Fruit fly (Drosophila melanogaster) whole organism, embryonic: ENCODE results near the gene plum.

ENCODE experiments used
- Abd-B ChIP-seq: fragments of 200-800 bp; sonication (Bioruptor generic); optimal IDR thresholded peaks from 2 replicates; lab custom pipeline; 2018; ENCODE audit warnings: missing biosample characterization, mild to moderate bottlenecking, missing genetic modification characterization, moderate library complexity
- Ada2b ChIP-seq: fragments of 200-800 bp; sonication (Bioruptor generic); IDR thresholded peaks from 2 replicates; pipeline ENCODE4 v1.3.6; 2022; ENCODE audit warnings: missing biosample characterization, missing genetic modification characterization
- Bdp1 ChIP-seq: fragments of 200-800 bp; sonication (Bioruptor generic); optimal IDR thresholded peaks from 3 replicates; lab custom pipeline; 2016; ENCODE audit warnings: missing biosample characterization, missing genetic modification characterization
- CG1024 ChIP-seq: fragments of 200-800 bp; sonication (Bioruptor generic); IDR thresholded peaks from 2 replicates; pipeline ENCODE4 v1.3.6; 2022; ENCODE audit warnings: missing biosample characterization, missing genetic modification characterization
- CG11504 ChIP-seq: fragments of 200-800 bp; sonication (Bioruptor generic); optimal IDR thresholded peaks from 3 replicates; lab custom pipeline; 2019; ENCODE audit warnings: missing biosample characterization, mild to moderate bottlenecking, missing genetic modification characterization, moderate library complexity
- CG13123 ChIP-seq: fragments of 200-800 bp; sonication (Bioruptor generic); optimal IDR thresholded peaks from 2 replicates; lab custom pipeline; 2016; ENCODE audit warnings: missing biosample characterization, missing genetic modification characterization
- CG14014 ChIP-seq: fragments of 200-800 bp; sonication (Bioruptor generic); IDR thresholded peaks from 2 replicates; pipeline ENCODE4 v1.3.6; 2022; ENCODE audit warnings: missing biosample characterization, missing genetic modification characterization
- CG15479 ChIP-seq: fragments of 200-800 bp; sonication (Bioruptor generic); optimal IDR thresholded peaks from 3 replicates; lab custom pipeline; 2019; ENCODE audit warnings: missing biosample characterization, mild to moderate bottlenecking, missing genetic modification characterization, moderate library complexity
- CG1603 ChIP-seq: fragments of 200-800 bp; sonication (Bioruptor generic); optimal IDR thresholded peaks from 2 replicates; lab custom pipeline; 2019; ENCODE audit warnings: missing biosample characterization, mild to moderate bottlenecking, missing genetic modification characterization, moderate library complexity
- CG17829 ChIP-seq: fragments of 200-800 bp; optimal IDR thresholded peaks from 2 replicates; lab custom pipeline; 2019; ENCODE audit warnings: missing biosample characterization, mild to moderate bottlenecking, missing genetic modification characterization, moderate library complexity
- CG2678 ChIP-seq: fragments of 200-800 bp; sonication (Bioruptor generic); optimal IDR thresholded peaks from 3 replicates; lab custom pipeline; 2019; ENCODE audit warnings: missing biosample characterization, mild to moderate bottlenecking, missing genetic modification characterization, moderate library complexity
- CG2712 ChIP-seq: fragments of 200-800 bp; optimal IDR thresholded peaks from 3 replicates; lab custom pipeline; 2019; ENCODE audit warnings: missing biosample characterization, mild to moderate bottlenecking, missing genetic modification characterization, moderate library complexity
- CG31441 ChIP-seq: fragments of 200-800 bp; sonication (Bioruptor generic); IDR thresholded peaks from 2 replicates; pipeline ENCODE4 v1.3.6; 2022; ENCODE audit warnings: missing biosample characterization, missing genetic modification characterization
- CG32532 ChIP-seq: fragments of 200-800 bp; sonication (Bioruptor generic); IDR thresholded peaks from 2 replicates; pipeline ENCODE4 v1.3.6; 2022; ENCODE audit warnings: missing biosample characterization, missing genetic modification characterization
- CG3281 ChIP-seq: fragments of 200-800 bp; sonication (Bioruptor generic); optimal IDR thresholded peaks from 3 replicates; lab custom pipeline; 2017; ENCODE audit warnings: missing biosample characterization, mild to moderate bottlenecking, missing genetic modification characterization
- CG3726 ChIP-seq: fragments of 200-800 bp; sonication (Bioruptor generic); IDR thresholded peaks from 3 replicates; pipeline ENCODE4, ENCODE4 v1.3.6; 2022; ENCODE audit warnings: missing biosample characterization, missing genetic modification characterization
- CG4282 ChIP-seq: fragments of 200-800 bp; sonication (Bioruptor generic); optimal IDR thresholded peaks from 2 replicates; lab custom pipeline; 2016; ENCODE audit warnings: missing biosample characterization, missing genetic modification characterization
- CG4820 ChIP-seq: fragments of 200-800 bp; sonication (Bioruptor generic); optimal IDR thresholded peaks from 3 replicates; lab custom pipeline; 2016; ENCODE audit warnings: missing biosample characterization, missing genetic modification characterization
- CG6175 ChIP-seq: fragments of 200-800 bp; sonication (Bioruptor generic); IDR thresholded peaks from 3 replicates; pipeline ENCODE4 v1.3.6; 2022; ENCODE audit warnings: missing biosample characterization, missing genetic modification characterization
- CG6813 ChIP-seq: fragments of 200-800 bp; sonication (Bioruptor generic); optimal IDR thresholded peaks from 2 replicates; lab custom pipeline; 2017; ENCODE audit warnings: missing biosample characterization, missing genetic modification characterization, mild to moderate bottlenecking, moderate library complexity, missing genetic modification reagents
- CG7372 ChIP-seq: fragments of 200-800 bp; sonication (Bioruptor generic); IDR thresholded peaks from 2 replicates; pipeline ENCODE4 v1.3.6; 2022; ENCODE audit warnings: missing biosample characterization, missing genetic modification characterization
- CG7556 ChIP-seq: fragments of 200-800 bp; sonication (Bioruptor generic); optimal IDR thresholded peaks from 2 replicates; lab custom pipeline; 2017; ENCODE audit warnings: missing biosample characterization, mild to moderate bottlenecking, missing genetic modification characterization
- CG7987 ChIP-seq: fragments of 200-800 bp; sonication (Bioruptor generic); optimal IDR thresholded peaks from 2 replicates; lab custom pipeline; 2018; ENCODE audit warnings: missing biosample characterization, mild to moderate bottlenecking, missing genetic modification characterization, moderate library complexity
- CG8290 ChIP-seq, 3 experiments: fragments of 200-800 bp; sonication (Bioruptor generic); optimal IDR thresholded peaks; 2 replicates each; lab custom pipeline; 2016 to 2019; ENCODE audit warnings: missing biosample characterization in 3 of 3, missing genetic modification characterization in 3 of 3, mild to moderate bottlenecking in 2 of 3, moderate library complexity in 1 of 3
- CG9727 ChIP-seq: fragments of 200-800 bp; sonication (Bioruptor generic); optimal IDR thresholded peaks from 3 replicates; lab custom pipeline; 2017; ENCODE audit warnings: missing biosample characterization, mild to moderate bottlenecking, missing genetic modification characterization
- Deaf1 ChIP-seq: fragments of 200-800 bp; optimal IDR thresholded peaks from 3 replicates; lab custom pipeline; 2019; ENCODE audit warnings: missing biosample characterization, mild to moderate bottlenecking, missing genetic modification characterization, moderate library complexity
- ERR ChIP-seq: fragments of 200-800 bp; sonication (Bioruptor generic); optimal IDR thresholded peaks from 2 replicates; lab custom pipeline; 2016; ENCODE audit warnings: missing biosample characterization, missing genetic modification characterization
- Hmx ChIP-seq: fragments of 200-800 bp; sonication (Bioruptor generic); optimal IDR thresholded peaks from 2 replicates; lab custom pipeline; 2016; ENCODE audit warnings: missing biosample characterization, missing genetic modification characterization
- Meics ChIP-seq: fragments of 200-800 bp; sonication (Bioruptor generic); optimal IDR thresholded peaks from 2 replicates; lab custom pipeline; 2017; ENCODE audit warnings: missing biosample characterization, mild to moderate bottlenecking, missing genetic modification characterization
- Nf-YC ChIP-seq: fragments of 200-800 bp; optimal IDR thresholded peaks from 3 replicates; lab custom pipeline; 2019; ENCODE audit warnings: missing biosample characterization, mild to moderate bottlenecking, missing genetic modification characterization, moderate library complexity
- Pdp1 ChIP-seq, 2 experiments: fragments of 200-800 bp; sonication (Bioruptor generic); optimal IDR thresholded peaks; 3 replicates each; lab custom pipeline; 2016; ENCODE audit warnings: missing biosample characterization in 2 of 2, missing genetic modification characterization in 2 of 2, mild to moderate bottlenecking in 1 of 2, moderate library complexity in 1 of 2
- Vsx1 ChIP-seq: fragments of 200-800 bp; sonication (Bioruptor generic); optimal IDR thresholded peaks from 2 replicates; lab custom pipeline; 2017; ENCODE audit warnings: missing biosample characterization, mild to moderate bottlenecking, missing genetic modification characterization, missing genetic modification reagents
- Xbp1 ChIP-seq: fragments of 200-800 bp; sonication (Bioruptor generic); optimal IDR thresholded peaks from 3 replicates; lab custom pipeline; 2016; ENCODE audit warnings: missing biosample characterization, mild to moderate bottlenecking, missing genetic modification characterization
- bsh ChIP-seq, 2 experiments: fragments of 200-800 bp; sonication (Bioruptor generic); optimal IDR thresholded peaks; 2 replicates each; lab custom pipeline; 2017 to 2018; ENCODE audit warnings: mild to moderate bottlenecking in 2 of 2, missing biosample characterization in 2 of 2, missing genetic modification characterization in 2 of 2, moderate library complexity in 1 of 2
- btn ChIP-seq: fragments of 200-800 bp; sonication (Bioruptor generic); optimal IDR thresholded peaks from 2 replicates; lab custom pipeline; 2016; ENCODE audit warnings: missing biosample characterization, missing genetic modification characterization
- dmrt99B ChIP-seq: fragments of 200-800 bp; sonication (Bioruptor generic); optimal IDR thresholded peaks from 2 replicates; lab custom pipeline; 2018; ENCODE audit warnings: missing biosample characterization, mild to moderate bottlenecking, missing genetic modification characterization, moderate library complexity
- en ChIP-seq: fragments of 200-800 bp; sonication (Bioruptor generic); optimal IDR thresholded peaks from 2 replicates; lab custom pipeline; 2016; ENCODE audit warnings: missing biosample characterization, missing genetic modification characterization
- knrl ChIP-seq: fragments of 200-800 bp; sonication (Bioruptor generic); IDR thresholded peaks from 3 replicates; pipeline ENCODE4 v1.3.6; 2022; ENCODE audit warnings: missing biosample characterization, missing genetic modification characterization; ENCODE audit not compliant: partially characterized antibody
- lilli ChIP-seq: fragments of 200-800 bp; sonication (Bioruptor generic); optimal IDR thresholded peaks from 3 replicates; lab custom pipeline; 2016; ENCODE audit warnings: missing biosample characterization, missing genetic modification characterization
- onecut ChIP-seq: fragments of 200-800 bp; sonication (Bioruptor generic); IDR thresholded peaks from 2 replicates; pipeline ENCODE4 v1.3.6; 2022; ENCODE audit warnings: missing biosample characterization, missing genetic modification characterization
- peb ChIP-seq: fragments of 200-800 bp; sonication (Bioruptor generic); IDR thresholded peaks from 2 replicates; pipeline ENCODE4 v1.3.6; 2022; ENCODE audit warnings: missing biosample characterization, missing genetic modification characterization
- phol ChIP-seq: fragments of 200-800 bp; sonication (Bioruptor generic); optimal IDR thresholded peaks from 3 replicates; lab custom pipeline; 2018; ENCODE audit warnings: missing biosample characterization, mild to moderate bottlenecking, missing genetic modification characterization, moderate library complexity
- prd ChIP-seq, 3 experiments: fragments of >200 bp in 2 of 3; fragments of 200-800 bp in 1 of 3; sonication (Bioruptor generic) in 1 of 3; optimal IDR thresholded peaks in 2 of 3; IDR thresholded peaks in 1 of 3; 2 replicates in 2 of 3; 3 replicates in 1 of 3; pipeline versions ENCODE4 v1.3.6 to Lab custom; 2017 to 2022; ENCODE audit warnings: missing biosample characterization in 1 of 3, missing genetic modification characterization in 1 of 3
- pzg ChIP-seq: fragments of 200-800 bp; sonication (Bioruptor generic); optimal IDR thresholded peaks from 3 replicates; lab custom pipeline; 2018; ENCODE audit warnings: missing biosample characterization, mild to moderate bottlenecking, missing genetic modification characterization, moderate library complexity
- repo ChIP-seq: fragments of 200-800 bp; sonication (Bioruptor generic); optimal IDR thresholded peaks from 2 replicates; lab custom pipeline; 2016; ENCODE audit warnings: missing biosample characterization, missing genetic modification characterization
- sd ChIP-seq: fragments of 200-800 bp; sonication (Bioruptor generic); optimal IDR thresholded peaks from 3 replicates; lab custom pipeline; 2018; ENCODE audit warnings: missing biosample characterization, mild to moderate bottlenecking, missing genetic modification characterization, moderate library complexity
- sim ChIP-seq: fragments of 200-800 bp; sonication (Bioruptor generic); IDR thresholded peaks from 2 replicates; pipeline ENCODE4 v1.3.6; 2022; ENCODE audit warnings: missing biosample characterization, missing genetic modification characterization
- tio ChIP-seq: fragments of 200-800 bp; sonication (Bioruptor generic); optimal IDR thresholded peaks from 2 replicates; lab custom pipeline; 2017; ENCODE audit warnings: missing biosample characterization, missing genetic modification characterization, inconsistent platforms
- tup ChIP-seq: fragments of 200-800 bp; sonication (Bioruptor generic); optimal IDR thresholded peaks from 2 replicates; lab custom pipeline; 2016; ENCODE audit warnings: missing biosample characterization, mild to moderate bottlenecking, missing genetic modification characterization, moderate library complexity
- z ChIP-seq: fragments of 200-800 bp; sonication (Bioruptor generic); IDR thresholded peaks from 3 replicates; pipeline ENCODE4 v1.3.6; 2022; ENCODE audit warnings: missing biosample characterization, missing genetic modification characterization

plum gene

dm6 chr3R:26499136-26499535 lies 35.9 kb downstream of the plum start (continued):
- TF ChIP-seq CG8290 (GFP tag; optimal IDR thresholded peaks at IDR 0.05; lab: Kevin White, UChicago) (no peak), CG8290 (tag; optimal IDR thresholded peaks at IDR 0.05; lab: Kevin White, UChicago) (peak in 1 of 2 experiments; percentile 13), en (GFP tag; lab: Kevin White, UChicago) (no peak), onecut (GFP tag; lab: Robert Waterston, UW) (0 out of 2 replicates have a peak, but pooled peaks have one; percentile 21), Vsx1 (GFP tag; lab: Kevin White, UChicago) (no peak), CG3281 (GFP tag; lab: Kevin White, UChicago) (no peak), Nf-YC (tag; lab: Kevin White, UChicago) (no peak), Ada2b (GFP tag; lab: Robert Waterston, UW) (peak; percentile 25; the same call in 1 of the 2 replicates), btn (no peak), CG11504 (peak; percentile 62), bsh (GFP tag; optimal IDR thresholded peaks at IDR 0.05; lab: Kevin White, UChicago) (no peak), CG7556 (GFP tag; lab: Kevin White, UChicago) (peak; percentile 21), CG2678 (tag; lab: Kevin White, UChicago) (peak; percentile 46), CG4282 (no peak), tup (GFP tag; lab: Kevin White, UChicago) (no peak), Abd-B (GFP tag; lab: Kevin White, UChicago) (no peak), CG1024 (GFP tag; lab: Robert Waterston, UW) (no peak), Pdp1 (GFP tag; optimal IDR thresholded peaks at IDR 0.05; lab: Kevin White, UChicago) (peak in 1 of 2 experiments; percentile 88), knrl (GFP tag; lab: Robert Waterston, UW) (no peak), CG4820 (GFP tag; lab: Kevin White, UChicago) (peak; percentile 13), CG2712 (peak; percentile 48), CG6175 (GFP tag; lab: Robert Waterston, UW) (no peak), lilli (GFP tag; lab: Kevin White, UChicago) (no peak), dmrt99B (tag; lab: Kevin White, UChicago) (peak; percentile 18), Hmx (GFP tag; lab: Kevin White, UChicago) (no peak), tio (no peak), CG1603 (tag; lab: Kevin White, UChicago) (peak; percentile 23), repo (GFP tag; lab: Kevin White, UChicago) (no peak), pzg (GFP tag; lab: Kevin White, UChicago) (no peak), Meics (GFP tag; lab: Kevin White, UChicago) (peak; percentile 4), CG7987 (GFP tag; lab: Kevin White, UChicago) (no peak), CG6813 (GFP tag; lab: Kevin White, UChicago) (peak; percentile 16), prd (optimal IDR thresholded peaks at IDR 0.05; lab: Kevin White, UChicago) (no peak), prd (GFP tag; IDR thresholded peaks at IDR 0.05; lab: Robert Waterston, UW) (peak; percentile 72; the same call in 2 of the 3 replicates), peb (GFP tag; lab: Robert Waterston, UW) (no peak), CG17829 (tag; lab: Kevin White, UChicago) (peak; percentile 7), phol (tag; lab: Kevin White, UChicago) (peak; percentile 24), CG32532 (no peak), CG3726 (no peak), CG9727 (peak; percentile 8), sd (no peak), CG31441 (0 out of 2 replicates have a peak, but pooled peaks have one; percentile 28), CG13123 (GFP tag; lab: Kevin White, UChicago) (no peak), CG15479 (GFP tag; lab: Kevin White, UChicago) (no peak), CG14014 (GFP tag; lab: Robert Waterston, UW) (no peak), Deaf1 (no peak), ERR (GFP tag; lab: Kevin White, UChicago) (no peak), z (GFP tag; lab: Robert Waterston, UW) (no peak), CG7372 (GFP tag; lab: Robert Waterston, UW) (no peak), Bdp1 (GFP tag; lab: Kevin White, UChicago) (no peak), Xbp1 (GFP tag; lab: Kevin White, UChicago) (peak; percentile 3), sim (GFP tag; lab: Robert Waterston, UW) (no peak)
